Fruit fly (Drosophila melanogaster) whole organism, prepupa: ENCODE measurements around the gene MRG15.
A peak's percentile ranks its signal among the peaks of the same experiment; 100 is the strongest.

Source experiments
- Blimp-1 ChIP-seq: fragments of 200-800 bp; sonication (Bioruptor generic); optimal IDR thresholded peaks from 3 replicates; lab custom pipeline; 2017; ENCODE audit warnings: missing biosample characterization, missing genetic modification characterization, mild to moderate bottlenecking, moderate library complexity, missing genetic modification reagents
- CG10631 ChIP-seq: fragments of 200-800 bp; sonication (Bioruptor generic); optimal IDR thresholded peaks from 2 replicates; lab custom pipeline; 2016; ENCODE audit warnings: missing biosample characterization, missing genetic modification characterization
- CG10669 ChIP-seq: fragments of 200-800 bp; sonication (Bioruptor generic); optimal IDR thresholded peaks from 3 replicates; lab custom pipeline; 2018; ENCODE audit warnings: missing biosample characterization, mild to moderate bottlenecking, missing genetic modification characterization, moderate library complexity
- CG11762 ChIP-seq: fragments of 200-800 bp; sonication (Bioruptor generic); optimal IDR thresholded peaks from 3 replicates; lab custom pipeline; 2016; ENCODE audit warnings: missing biosample characterization, missing genetic modification characterization; ENCODE audit not compliant: insufficient read depth
- CG11902 ChIP-seq: fragments of 200-800 bp; sonication (Bioruptor generic); optimal IDR thresholded peaks from 3 replicates; lab custom pipeline; 2016; ENCODE audit warnings: missing biosample characterization, missing genetic modification characterization
- CG15336 ChIP-seq: fragments of 200-800 bp; sonication (Bioruptor generic); IDR thresholded peaks from 2 replicates; pipeline ENCODE4 v1.3.6; 2022; ENCODE audit warnings: missing biosample characterization, missing genetic modification characterization
- CG1621 ChIP-seq: fragments of 200-800 bp; sonication (Bioruptor generic); optimal IDR thresholded peaks from 3 replicates; lab custom pipeline; 2018; ENCODE audit warnings: missing biosample characterization, mild to moderate bottlenecking, missing genetic modification characterization
- CG16779 ChIP-seq: fragments of 200-800 bp; sonication (Bioruptor generic); optimal IDR thresholded peaks from 3 replicates; lab custom pipeline; 2017; ENCODE audit warnings: missing biosample characterization, mild to moderate bottlenecking, missing genetic modification characterization
- CG3032 ChIP-seq: fragments of 200-800 bp; optimal IDR thresholded peaks from 2 replicates; lab custom pipeline; 2019; ENCODE audit warnings: missing biosample characterization, mild to moderate bottlenecking, missing genetic modification characterization, moderate library complexity
- CG31627 ChIP-seq: fragments of 200-800 bp; sonication (Bioruptor generic); optimal IDR thresholded peaks from 3 replicates; lab custom pipeline; 2016; ENCODE audit warnings: missing biosample characterization, missing genetic modification characterization
- CG32006 ChIP-seq: fragments of 200-800 bp; sonication (Bioruptor generic); optimal IDR thresholded peaks from 3 replicates; lab custom pipeline; 2017; ENCODE audit warnings: missing biosample characterization, mild to moderate bottlenecking, missing genetic modification characterization
- CG3919 ChIP-seq: fragments of 200-800 bp; sonication (Bioruptor generic); optimal IDR thresholded peaks from 3 replicates; lab custom pipeline; 2016; ENCODE audit warnings: missing biosample characterization, missing genetic modification characterization
- CG6276 ChIP-seq: fragments of 200-800 bp; sonication (Bioruptor generic); optimal IDR thresholded peaks from 2 replicates; lab custom pipeline; 2017; ENCODE audit warnings: missing biosample characterization, mild to moderate bottlenecking, missing genetic modification characterization
- CG7368 ChIP-seq: fragments of 200-800 bp; sonication (Bioruptor generic); optimal IDR thresholded peaks from 3 replicates; lab custom pipeline; 2016; ENCODE audit warnings: missing biosample characterization, missing genetic modification characterization
- CG8119 ChIP-seq: fragments of 200-800 bp; sonication (Bioruptor generic); IDR thresholded peaks from 3 replicates; pipeline ENCODE4 v1.3.6; 2022; ENCODE audit warnings: missing biosample characterization, missing genetic modification characterization
- CG8319 ChIP-seq: fragments of 200-800 bp; sonication (Bioruptor generic); optimal IDR thresholded peaks from 3 replicates; lab custom pipeline; 2016; ENCODE audit warnings: missing biosample characterization, missing genetic modification characterization
- CG8632 ChIP-seq: fragments of 200-800 bp; sonication (Bioruptor generic); optimal IDR thresholded peaks from 3 replicates; lab custom pipeline; 2016; ENCODE audit warnings: missing biosample characterization, missing genetic modification characterization
- CG9139 ChIP-seq: fragments of 200-800 bp; sonication (Bioruptor generic); optimal IDR thresholded peaks from 3 replicates; lab custom pipeline; 2017; ENCODE audit warnings: missing biosample characterization, mild to moderate bottlenecking, missing genetic modification characterization
- Eip75B ChIP-seq: fragments of 200-800 bp; sonication (Bioruptor generic); optimal IDR thresholded peaks from 3 replicates; lab custom pipeline; 2016; ENCODE audit warnings: missing biosample characterization, missing genetic modification characterization
- Eip78C ChIP-seq: fragments of 200-800 bp; sonication (Bioruptor generic); peaks from one replicate; lab custom pipeline; 2016; ENCODE audit warnings: missing biosample characterization, missing genetic modification characterization
- Eip93F ChIP-seq: fragments of 200-800 bp; sonication (Bioruptor generic); optimal IDR thresholded peaks from 2 replicates; lab custom pipeline; 2016; ENCODE audit warnings: missing biosample characterization, mild to moderate bottlenecking, missing genetic modification characterization
- Ets21C ChIP-seq: fragments of 200-800 bp; sonication (Bioruptor generic); optimal IDR thresholded peaks from 3 replicates; lab custom pipeline; 2016; ENCODE audit warnings: missing biosample characterization, missing genetic modification characterization
- Ets96B ChIP-seq: fragments of 200-800 bp; optimal IDR thresholded peaks from 2 replicates; lab custom pipeline; 2019; ENCODE audit warnings: missing biosample characterization, mild to moderate bottlenecking, missing genetic modification characterization, moderate library complexity
- Gug ChIP-seq: fragments of 200-800 bp; sonication (Bioruptor generic); IDR thresholded peaks from 2 replicates; pipeline ENCODE4 v1.3.6; 2022; ENCODE audit warnings: missing biosample characterization, missing genetic modification characterization
- Hr38 ChIP-seq: sonication (Bioruptor generic); optimal IDR thresholded peaks from 2 replicates; lab custom pipeline; 2016; ENCODE audit warnings: missing biosample characterization, missing genetic modification characterization
- Hr4 ChIP-seq: fragments of 200-800 bp; sonication (Bioruptor generic); optimal IDR thresholded peaks from 3 replicates; lab custom pipeline; 2016; ENCODE audit warnings: missing biosample characterization, missing genetic modification characterization
- Lpt ChIP-seq: fragments of 200-800 bp; sonication (Bioruptor generic); optimal IDR thresholded peaks from 3 replicates; lab custom pipeline; 2016; ENCODE audit warnings: missing biosample characterization, missing genetic modification characterization
- Met ChIP-seq: fragments of 200-800 bp; sonication (Bioruptor generic); optimal IDR thresholded peaks from 3 replicates; lab custom pipeline; 2016; ENCODE audit warnings: missing biosample characterization, missing genetic modification characterization
- OdsH ChIP-seq: fragments of 200-800 bp; sonication (Bioruptor generic); optimal IDR thresholded peaks from 3 replicates; lab custom pipeline; 2016; ENCODE audit warnings: missing biosample characterization, missing genetic modification characterization
- Smox ChIP-seq: fragments of 200-800 bp; sonication (Bioruptor generic); optimal IDR thresholded peaks from 3 replicates; lab custom pipeline; 2016; ENCODE audit warnings: missing biosample characterization, missing genetic modification characterization
- Sox102F ChIP-seq: fragments of 200-800 bp; sonication (Bioruptor generic); optimal IDR thresholded peaks from 2 replicates; lab custom pipeline; 2016; ENCODE audit warnings: missing biosample characterization, mild to moderate bottlenecking, missing genetic modification characterization
- Sox14 ChIP-seq: fragments of 200-800 bp; sonication (Bioruptor generic); optimal IDR thresholded peaks from 3 replicates; lab custom pipeline; 2016; ENCODE audit warnings: missing biosample characterization, missing genetic modification characterization
- Sox15 ChIP-seq: fragments of 200-800 bp; sonication (Bioruptor generic); optimal IDR thresholded peaks from 3 replicates; lab custom pipeline; 2016; ENCODE audit warnings: missing biosample characterization, missing genetic modification characterization
- achi ChIP-seq: fragments of 200-800 bp; sonication (Bioruptor generic); optimal IDR thresholded peaks from 3 replicates; lab custom pipeline; 2016; ENCODE audit warnings: missing biosample characterization, missing genetic modification characterization
- acj6 ChIP-seq: fragments of 200-800 bp; sonication (Bioruptor generic); optimal IDR thresholded peaks from 3 replicates; lab custom pipeline; 2016; ENCODE audit warnings: missing biosample characterization, missing genetic modification characterization
- cyc ChIP-seq: fragments of 200-800 bp; sonication (Bioruptor generic); optimal IDR thresholded peaks from 3 replicates; lab custom pipeline; 2016; ENCODE audit warnings: missing biosample characterization, missing genetic modification characterization
- dac ChIP-seq: fragments of 200-800 bp; sonication (Bioruptor generic); optimal IDR thresholded peaks from 2 replicates; lab custom pipeline; 2017; ENCODE audit warnings: missing biosample characterization, mild to moderate bottlenecking, missing genetic modification characterization
- dsx ChIP-seq: fragments of 200-800 bp; optimal IDR thresholded peaks from 3 replicates; lab custom pipeline; 2019; ENCODE audit warnings: missing biosample characterization, mild to moderate bottlenecking, missing genetic modification characterization, moderate library complexity; ENCODE audit not compliant: poor library complexity, severe bottlenecking
- eg ChIP-seq: fragments of 200-800 bp; sonication (Bioruptor generic); IDR thresholded peaks from 3 replicates; pipeline ENCODE4 v1.3.6; 2022; ENCODE audit warnings: missing biosample characterization, missing genetic modification characterization
- esn ChIP-seq: fragments of 200-800 bp; sonication (Bioruptor generic); optimal IDR thresholded peaks from 2 replicates; lab custom pipeline; 2016; ENCODE audit warnings: missing biosample characterization, mild to moderate bottlenecking, missing genetic modification characterization, moderate library complexity
- fd59A ChIP-seq: fragments of 200-800 bp; sonication (Bioruptor generic); optimal IDR thresholded peaks from 2 replicates; lab custom pipeline; 2017; ENCODE audit warnings: missing biosample characterization, mild to moderate bottlenecking, missing genetic modification characterization, missing genetic modification reagents
- lz ChIP-seq: fragments of 200-800 bp; sonication (Bioruptor generic); optimal IDR thresholded peaks from 3 replicates; lab custom pipeline; 2016; ENCODE audit warnings: missing biosample characterization, missing genetic modification characterization
- net ChIP-seq: fragments of 200-800 bp; sonication (Bioruptor generic); optimal IDR thresholded peaks from 3 replicates; lab custom pipeline; 2016; ENCODE audit warnings: missing biosample characterization, missing genetic modification characterization
- salr ChIP-seq, 2 experiments: fragments of 200-800 bp; sonication (Bioruptor generic); optimal IDR thresholded peaks; 3 replicates each; lab custom pipeline; 2016 to 2018; ENCODE audit warnings: missing biosample characterization in 2 of 2, missing genetic modification characterization in 2 of 2, mild to moderate bottlenecking in 1 of 2
- spab ChIP-seq: fragments of 200-800 bp; sonication (Bioruptor generic); optimal IDR thresholded peaks from 2 replicates; lab custom pipeline; 2017; ENCODE audit warnings: missing biosample characterization, mild to moderate bottlenecking, missing genetic modification characterization, missing genetic modification reagents
- ss ChIP-seq, 2 experiments: fragments of 200-800 bp; sonication (Bioruptor generic); optimal IDR thresholded peaks; 2 replicates in 1 of 2; 3 replicates in 1 of 2; lab custom pipeline; 2017 to 2018; ENCODE audit warnings: mild to moderate bottlenecking in 2 of 2, missing biosample characterization in 2 of 2, missing genetic modification characterization in 2 of 2, moderate library complexity in 1 of 2
- topi ChIP-seq: fragments of 200-800 bp; sonication (Bioruptor generic); optimal IDR thresholded peaks from 3 replicates; lab custom pipeline; 2016; ENCODE audit warnings: missing biosample characterization, missing genetic modification characterization
- vri ChIP-seq: fragments of 200-800 bp; sonication (Bioruptor generic); optimal IDR thresholded peaks from 3 replicates; lab custom pipeline; 2016; ENCODE audit warnings: missing biosample characterization, mild to moderate bottlenecking, missing genetic modification characterization

Gene MRG15

DNA sequence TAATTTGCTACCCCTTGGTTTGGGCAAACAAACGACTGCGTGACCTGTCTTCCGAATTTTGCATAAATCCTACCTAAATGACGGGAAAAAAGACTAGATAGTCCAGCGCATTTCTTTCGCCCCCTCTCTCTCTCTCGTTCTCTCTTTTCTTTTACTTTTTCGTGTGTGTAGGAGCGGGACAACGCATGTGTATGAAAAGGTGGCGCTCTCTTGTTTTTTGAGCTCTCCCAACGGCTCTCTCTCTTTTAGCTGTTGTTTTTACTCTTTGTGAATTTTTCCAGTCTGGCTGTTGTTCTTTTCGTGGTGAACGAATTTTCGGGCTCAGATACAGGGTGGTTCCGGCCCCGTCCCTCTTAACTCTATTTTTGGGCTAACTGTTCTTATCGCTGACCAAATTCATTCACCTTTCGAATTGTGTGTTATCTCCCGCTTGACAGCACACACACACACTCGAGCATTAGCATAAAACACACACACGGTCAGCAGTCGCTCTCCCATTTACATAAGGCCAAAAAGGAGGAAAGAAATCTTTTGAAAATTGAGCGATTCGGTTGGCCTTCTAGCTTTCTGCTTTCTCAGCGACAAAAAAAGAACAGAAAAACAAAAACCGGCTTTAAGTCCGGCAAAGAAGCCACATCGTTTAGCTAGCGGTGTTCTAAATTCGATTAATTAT is 13.8 kb upstream of the MRG15 start (continued):
- no peak for TF ChIP-seq Eip93F (GFP tag; lab: Kevin White, UChicago)
- TF ChIP-seq cyc = no peak
- no peak for TF ChIP-seq salr (GFP tag; optimal IDR thresholded peaks at IDR 0.05; lab: Kevin White, UChicago)
- TF ChIP-seq CG7368 (GFP tag; lab: Kevin White, UChicago) = no peak
- TF ChIP-seq CG10631 (GFP tag; lab: Kevin White, UChicago) = no peak
- TF ChIP-seq CG10669 (GFP tag; lab: Kevin White, UChicago) = no peak
- TF ChIP-seq Lpt (GFP tag; lab: Kevin White, UChicago) = no peak
- no peak for TF ChIP-seq spab (GFP tag; lab: Kevin White, UChicago)

DNA sequence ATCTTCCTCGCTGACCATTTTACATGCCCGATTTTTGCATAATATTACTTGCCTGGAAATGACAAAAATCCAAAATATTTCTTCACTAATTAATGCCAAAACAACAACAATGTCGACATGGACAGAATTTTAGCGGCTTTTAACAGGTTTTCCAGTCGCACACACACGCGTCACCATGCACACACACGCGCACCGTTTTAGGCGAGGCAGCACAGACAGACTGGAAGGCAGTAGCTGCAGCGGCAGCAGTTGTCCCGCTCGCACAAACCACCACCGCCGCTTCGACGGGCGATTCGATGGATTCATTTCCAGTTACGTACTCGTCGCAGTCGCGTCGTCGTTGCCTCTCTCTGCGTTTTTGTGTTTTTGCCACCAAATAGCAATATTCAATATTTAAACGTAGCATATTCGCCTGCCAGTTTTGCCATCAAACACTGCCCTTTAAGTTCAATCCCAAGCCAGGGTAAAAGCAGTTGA is 12.8 kb upstream of the MRG15 start, which contains the start of gene CG45218:
Gene CG45218, minus strand, starts transcription at position 158 of the 477 bp plus-strand sequence.
- no peak for TF ChIP-seq CG11762 (GFP tag; lab: Kevin White, UChicago)
- TF ChIP-seq CG15336 (GFP tag; lab: Robert Waterston, UW) = no peak
- TF ChIP-seq Sox15 (GFP tag; lab: Kevin White, UChicago) = no peak
- no peak for TF ChIP-seq CG32006 (GFP tag; lab: Kevin White, UChicago)
- TF ChIP-seq fd59A (GFP tag; lab: Kevin White, UChicago) = no peak
- no peak for TF ChIP-seq CG31627 (GFP tag; lab: Kevin White, UChicago)
- TF ChIP-seq spab (GFP tag; lab: Kevin White, UChicago) = no peak
- TF ChIP-seq net = no peak
- TF ChIP-seq topi (GFP tag; lab: Kevin White, UChicago) = no peak
- no peak for TF ChIP-seq Blimp-1 (GFP tag; lab: Kevin White, UChicago)
- peak; percentile 63 for TF ChIP-seq dsx
- TF ChIP-seq CG8119 (GFP tag; lab: Robert Waterston, UW) = no peak
- TF ChIP-seq Eip78C (GFP tag; lab: Kevin White, UChicago) = peak; percentile 59
- no peak for TF ChIP-seq lz (GFP tag; lab: Kevin White, UChicago)
- TF ChIP-seq Ets96B (tag; lab: Kevin White, UChicago) = no peak
- TF ChIP-seq eg (GFP tag; lab: Robert Waterston, UW) = no peak
- TF ChIP-seq Hr4 (GFP tag; lab: Kevin White, UChicago) = no peak
- TF ChIP-seq Lpt (GFP tag; lab: Kevin White, UChicago) = no peak
- no peak for TF ChIP-seq CG11902
- TF ChIP-seq CG6276 = no peak
- TF ChIP-seq CG9139 (GFP tag; lab: Kevin White, UChicago) = peak; percentile 7
- no peak for TF ChIP-seq CG8632 (GFP tag; lab: Kevin White, UChicago)
- no peak for TF ChIP-seq CG7368 (GFP tag; lab: Kevin White, UChicago)
- TF ChIP-seq acj6 (GFP tag; lab: Kevin White, UChicago) = no peak
- no peak for TF ChIP-seq CG8319 (GFP tag; lab: Kevin White, UChicago)
- TF ChIP-seq vri (GFP tag; lab: Kevin White, UChicago) = peak; percentile 51
- no peak for TF ChIP-seq Gug
- TF ChIP-seq ss (GFP tag; optimal IDR thresholded peaks at IDR 0.05; lab: Kevin White, UChicago) = peak; percentile 1 to 61
- no peak for TF ChIP-seq Hr38 (GFP tag; lab: Kevin White, UChicago)
- no peak for TF ChIP-seq Met (GFP tag; lab: Kevin White, UChicago)
- TF ChIP-seq salr (GFP tag; optimal IDR thresholded peaks at IDR 0.05; lab: Kevin White, UChicago) = peak in 1 of 2 experiments; percentile 0
- peak; percentile 4 for TF ChIP-seq CG16779 (tag; lab: Kevin White, UChicago)
- TF ChIP-seq CG3919 (GFP tag; lab: Kevin White, UChicago) = peak; percentile 25
- no peak for TF ChIP-seq esn
- TF ChIP-seq dac (GFP tag; lab: Kevin White, UChicago) = no peak
- no peak for TF ChIP-seq Eip75B
- no peak for TF ChIP-seq CG3032
- no peak for TF ChIP-seq CG10669 (GFP tag; lab: Kevin White, UChicago)
- no peak for TF ChIP-seq OdsH (GFP tag; lab: Kevin White, UChicago)
- TF ChIP-seq cyc = no peak
- TF ChIP-seq Ets21C = no peak
- TF ChIP-seq Sox14 (GFP tag; lab: Kevin White, UChicago) = peak; percentile 22
- peak; percentile 6 for TF ChIP-seq Sox102F
- TF ChIP-seq achi (GFP tag; lab: Kevin White, UChicago) = no peak
- TF ChIP-seq Smox (GFP tag; lab: Kevin White, UChicago) = no peak
- peak; percentile 14 for TF ChIP-seq CG1621 (tag; lab: Kevin White, UChicago)
